Fruit fly (Drosophila melanogaster) whole organism, embryonic: ENCODE data around the gene Frmd5.

ENCODE experiments used
- Ada2b ChIP-seq: fragments of 200-800 bp; sonication (Bioruptor generic); IDR thresholded peaks from 2 replicates; pipeline ENCODE4 v1.3.6; 2022; ENCODE audit warnings: missing biosample characterization, missing genetic modification characterization
- CG10565 ChIP-seq: fragments of 200-800 bp; sonication (Bioruptor generic); optimal IDR thresholded peaks from 3 replicates; lab custom pipeline; 2016; ENCODE audit warnings: missing biosample characterization, mild to moderate bottlenecking, missing genetic modification characterization
- CG10959 ChIP-seq: fragments of 200-800 bp; sonication (Bioruptor generic); IDR thresholded peaks from 2 replicates; pipeline ENCODE4 v1.3.6; 2022; ENCODE audit warnings: missing biosample characterization, missing genetic modification characterization
- CG11456 ChIP-seq: fragments of 200-800 bp; sonication (Bioruptor generic); IDR thresholded peaks from 3 replicates; pipeline ENCODE4 v1.3.6; 2022; ENCODE audit warnings: missing biosample characterization, missing genetic modification characterization
- CG12219 ChIP-seq: fragments of 200-800 bp; sonication (Bioruptor generic); optimal IDR thresholded peaks from 3 replicates; lab custom pipeline; 2018; ENCODE audit warnings: missing biosample characterization, mild to moderate bottlenecking, missing genetic modification characterization
- CG1233 ChIP-seq: fragments of 200-800 bp; sonication (Bioruptor generic); optimal IDR thresholded peaks from 4 replicates; lab custom pipeline; 2018; ENCODE audit warnings: missing biosample characterization, mild to moderate bottlenecking, missing genetic modification characterization
- CG2889 ChIP-seq: fragments of 200-800 bp; sonication (Bioruptor generic); IDR thresholded peaks from 3 replicates; pipeline ENCODE4 v1.3.6; 2022; ENCODE audit warnings: missing biosample characterization, missing genetic modification characterization
- CG31441 ChIP-seq: fragments of 200-800 bp; sonication (Bioruptor generic); IDR thresholded peaks from 2 replicates; pipeline ENCODE4 v1.3.6; 2022; ENCODE audit warnings: missing biosample characterization, missing genetic modification characterization
- CG34422 ChIP-seq: fragments of 200-800 bp; sonication (Bioruptor generic); IDR thresholded peaks from 3 replicates; pipeline ENCODE4 v1.3.6; 2022; ENCODE audit warnings: missing biosample characterization, missing genetic modification characterization
- CG4282 ChIP-seq: fragments of 200-800 bp; sonication (Bioruptor generic); optimal IDR thresholded peaks from 2 replicates; lab custom pipeline; 2016; ENCODE audit warnings: missing biosample characterization, missing genetic modification characterization
- CG4328 ChIP-seq: fragments of 200-800 bp; sonication (Bioruptor generic); optimal IDR thresholded peaks from 3 replicates; lab custom pipeline; 2017; ENCODE audit warnings: missing biosample characterization, missing genetic modification reagents, missing genetic modification characterization
- CG4424 ChIP-seq: fragments of 200-800 bp; sonication (Bioruptor generic); optimal IDR thresholded peaks from 3 replicates; lab custom pipeline; 2016; ENCODE audit warnings: missing biosample characterization, missing genetic modification characterization
- CG6689 ChIP-seq: fragments of 200-800 bp; sonication (Bioruptor generic); IDR thresholded peaks from 2 replicates; pipeline ENCODE4 v1.3.6; 2022; ENCODE audit warnings: missing biosample characterization, missing genetic modification characterization
- CG7271 ChIP-seq: fragments of 200-800 bp; sonication (Bioruptor generic); optimal IDR thresholded peaks from 2 replicates; lab custom pipeline; 2018; ENCODE audit warnings: missing biosample characterization, mild to moderate bottlenecking, missing genetic modification characterization, moderate library complexity
- CG9727 ChIP-seq: fragments of 200-800 bp; sonication (Bioruptor generic); optimal IDR thresholded peaks from 3 replicates; lab custom pipeline; 2017; ENCODE audit warnings: missing biosample characterization, mild to moderate bottlenecking, missing genetic modification characterization
- CG9876 ChIP-seq: fragments of 200-800 bp; sonication (Bioruptor generic); optimal IDR thresholded peaks from 2 replicates; lab custom pipeline; 2016; ENCODE audit warnings: missing biosample characterization, missing genetic modification characterization
- CTCF ChIP-seq: fragments of 200-800 bp; sonication (Bioruptor generic); optimal IDR thresholded peaks from 2 replicates; lab custom pipeline; 2017; ENCODE audit warnings: missing biosample characterization, mild to moderate bottlenecking, missing genetic modification characterization, moderate library complexity
- Chrac-16 ChIP-seq: fragments of 200-800 bp; sonication (Bioruptor generic); optimal IDR thresholded peaks from 3 replicates; lab custom pipeline; 2016; ENCODE audit warnings: missing biosample characterization, missing genetic modification characterization
- D19B ChIP-seq: fragments of 200-800 bp; sonication (Bioruptor generic); optimal IDR thresholded peaks from 2 replicates; lab custom pipeline; 2017; ENCODE audit warnings: missing biosample characterization, mild to moderate bottlenecking, missing genetic modification characterization
- Deaf1 ChIP-seq: fragments of 200-800 bp; optimal IDR thresholded peaks from 3 replicates; lab custom pipeline; 2019; ENCODE audit warnings: missing biosample characterization, mild to moderate bottlenecking, missing genetic modification characterization, moderate library complexity
- Dll ChIP-seq: fragments of 200-800 bp; sonication (Bioruptor generic); IDR thresholded peaks from 4 replicates; pipeline ENCODE4 v1.3.6; 2022; ENCODE audit warnings: missing biosample characterization, missing genetic modification characterization; ENCODE audit not compliant: partially characterized antibody
- Dp ChIP-seq: fragments of 200-800 bp; sonication (Bioruptor generic); optimal IDR thresholded peaks from 2 replicates; lab custom pipeline; 2018; ENCODE audit warnings: missing biosample characterization, mild to moderate bottlenecking, missing genetic modification characterization, moderate library complexity
- Hr51 ChIP-seq, 2 experiments: fragments of 200-800 bp; sonication (Bioruptor generic); optimal IDR thresholded peaks; 2 replicates in 1 of 2; 3 replicates in 1 of 2; lab custom pipeline; 2016 to 2018; ENCODE audit warnings: missing biosample characterization in 2 of 2, missing genetic modification characterization in 2 of 2, mild to moderate bottlenecking in 1 of 2, moderate library complexity in 1 of 2
- MESR4 ChIP-seq: fragments of 200-800 bp; sonication (Bioruptor generic); optimal IDR thresholded peaks from 2 replicates; lab custom pipeline; 2018; ENCODE audit warnings: missing biosample characterization, mild to moderate bottlenecking, missing genetic modification characterization, moderate library complexity
- Max ChIP-seq: fragments of 200-800 bp; sonication (Bioruptor generic); optimal IDR thresholded peaks from 2 replicates; lab custom pipeline; 2016; ENCODE audit warnings: missing biosample characterization, mild to moderate bottlenecking, missing genetic modification characterization
- Nf-YA ChIP-seq: fragments of 200-800 bp; sonication (Bioruptor generic); IDR thresholded peaks from 2 replicates; pipeline ENCODE4 v1.3.6; 2022; ENCODE audit warnings: missing biosample characterization, missing genetic modification characterization
- Side ChIP-seq: fragments of 200-800 bp; sonication (Bioruptor generic); optimal IDR thresholded peaks from 2 replicates; lab custom pipeline; 2016; ENCODE audit warnings: missing biosample characterization, missing genetic modification characterization
- Sin3A ChIP-seq: fragments of >200 bp; optimal IDR thresholded peaks from 2 replicates; lab custom pipeline; 2018
- Tbp ChIP-seq: fragments of >200 bp; optimal IDR thresholded peaks from 2 replicates; lab custom pipeline; 2018; ENCODE audit warnings: missing biosample characterization, missing genetic modification characterization
- amos ChIP-seq: fragments of 200-800 bp; sonication (Bioruptor generic); IDR thresholded peaks from 2 replicates; pipeline ENCODE4 v1.3.6; 2022; ENCODE audit warnings: missing biosample characterization, missing genetic modification characterization; ENCODE audit not compliant: partially characterized antibody
- ara ChIP-seq: fragments of 200-800 bp; sonication (Bioruptor generic); IDR thresholded peaks from 2 replicates; pipeline ENCODE4 v1.3.6; 2022; ENCODE audit warnings: missing biosample characterization, missing genetic modification characterization
- bab2 ChIP-seq: fragments of 200-800 bp; sonication (Bioruptor generic); optimal IDR thresholded peaks from 2 replicates; lab custom pipeline; 2016; ENCODE audit warnings: missing biosample characterization, missing genetic modification characterization
- br ChIP-seq: fragments of >200 bp; optimal IDR thresholded peaks from 2 replicates; lab custom pipeline; 2017
- disco-r ChIP-seq: fragments of 200-800 bp; sonication (Bioruptor generic); optimal IDR thresholded peaks from 2 replicates; lab custom pipeline; 2016; ENCODE audit warnings: missing biosample characterization, missing genetic modification characterization
- dpn ChIP-seq, 2 experiments: fragments of 200-800 bp; sonication (Bioruptor generic); optimal IDR thresholded peaks; 3 replicates each; lab custom pipeline; 2016; ENCODE audit warnings: missing biosample characterization in 2 of 2, missing genetic modification characterization in 2 of 2
- eve ChIP-seq, 2 experiments: fragments of >200 bp; optimal IDR thresholded peaks; 2 replicates each; lab custom pipeline; 2017; ENCODE audit warnings: missing biosample characterization in 2 of 2, missing genetic modification characterization in 2 of 2
- fd96Cb ChIP-seq: fragments of 200-800 bp; sonication (Bioruptor generic); optimal IDR thresholded peaks from 2 replicates; lab custom pipeline; 2018; ENCODE audit warnings: missing biosample characterization, mild to moderate bottlenecking, missing genetic modification characterization, moderate library complexity
- gt ChIP-seq: fragments of 200-800 bp; sonication (Bioruptor generic); IDR thresholded peaks from 2 replicates; pipeline ENCODE4 v1.3.6; 2022; ENCODE audit warnings: missing biosample characterization, missing genetic modification characterization
- hbn ChIP-seq: fragments of 200-800 bp; sonication (Bioruptor generic); IDR thresholded peaks from 2 replicates; pipeline ENCODE4 v1.3.6; 2022; ENCODE audit warnings: missing biosample characterization, missing genetic modification characterization; ENCODE audit not compliant: partially characterized antibody
- ind ChIP-seq: fragments of 200-800 bp; sonication (Bioruptor generic); optimal IDR thresholded peaks from 3 replicates; lab custom pipeline; 2016; ENCODE audit warnings: missing biosample characterization, missing genetic modification characterization
- jumu ChIP-seq: fragments of 200-800 bp; sonication (Bioruptor generic); optimal IDR thresholded peaks from 3 replicates; lab custom pipeline; 2016; ENCODE audit warnings: missing biosample characterization, missing genetic modification characterization
- luna ChIP-seq: fragments of 200-800 bp; sonication (Bioruptor generic); optimal IDR thresholded peaks from 2 replicates; lab custom pipeline; 2016; ENCODE audit warnings: missing biosample characterization, missing genetic modification characterization
- nerfin-2 ChIP-seq: fragments of 200-800 bp; sonication (Bioruptor generic); IDR thresholded peaks from 2 replicates; pipeline ENCODE4 v1.3.6; 2022; ENCODE audit warnings: missing biosample characterization, missing genetic modification characterization; ENCODE audit not compliant: partially characterized antibody
- phol ChIP-seq: fragments of 200-800 bp; sonication (Bioruptor generic); optimal IDR thresholded peaks from 3 replicates; lab custom pipeline; 2018; ENCODE audit warnings: missing biosample characterization, mild to moderate bottlenecking, missing genetic modification characterization, moderate library complexity
- pum ChIP-seq: fragments of 200-800 bp; sonication (Bioruptor generic); optimal IDR thresholded peaks from 2 replicates; lab custom pipeline; 2016; ENCODE audit warnings: missing biosample characterization, missing genetic modification characterization
- ro ChIP-seq: fragments of 200-800 bp; sonication (Bioruptor generic); IDR thresholded peaks from 2 replicates; pipeline ENCODE4 v1.3.6; 2022; ENCODE audit warnings: missing biosample characterization, missing genetic modification characterization
- shn ChIP-seq: fragments of 200-800 bp; sonication (Bioruptor generic); optimal IDR thresholded peaks from 3 replicates; lab custom pipeline; 2016; ENCODE audit warnings: missing biosample characterization, missing genetic modification characterization
- sima ChIP-seq: fragments of 200-800 bp; sonication (Bioruptor generic); optimal IDR thresholded peaks from 2 replicates; lab custom pipeline; 2016; ENCODE audit warnings: missing biosample characterization, missing genetic modification characterization
- tna ChIP-seq: fragments of 200-800 bp; sonication (Bioruptor generic); IDR thresholded peaks from 2 replicates; pipeline ENCODE4 v1.3.6; 2022; ENCODE audit warnings: missing biosample characterization, missing genetic modification characterization; ENCODE audit not compliant: partially characterized antibody
- vnd ChIP-seq: fragments of 200-800 bp; sonication (Bioruptor generic); IDR thresholded peaks from 3 replicates; pipeline ENCODE4 v1.3.6; 2022; ENCODE audit warnings: missing biosample characterization, missing genetic modification characterization; ENCODE audit not compliant: partially characterized antibody
- wdn ChIP-seq: fragments of 200-800 bp; sonication (Bioruptor generic); IDR thresholded peaks from 2 replicates; pipeline ENCODE4 v1.3.6; 2022; ENCODE audit warnings: missing biosample characterization, missing genetic modification characterization
- wor ChIP-seq: fragments of 200-800 bp; sonication (Bioruptor generic); IDR thresholded peaks from 2 replicates; pipeline ENCODE4 v1.3.6; 2022; ENCODE audit warnings: missing biosample characterization, missing genetic modification characterization

Frmd5 gene

DNA sequence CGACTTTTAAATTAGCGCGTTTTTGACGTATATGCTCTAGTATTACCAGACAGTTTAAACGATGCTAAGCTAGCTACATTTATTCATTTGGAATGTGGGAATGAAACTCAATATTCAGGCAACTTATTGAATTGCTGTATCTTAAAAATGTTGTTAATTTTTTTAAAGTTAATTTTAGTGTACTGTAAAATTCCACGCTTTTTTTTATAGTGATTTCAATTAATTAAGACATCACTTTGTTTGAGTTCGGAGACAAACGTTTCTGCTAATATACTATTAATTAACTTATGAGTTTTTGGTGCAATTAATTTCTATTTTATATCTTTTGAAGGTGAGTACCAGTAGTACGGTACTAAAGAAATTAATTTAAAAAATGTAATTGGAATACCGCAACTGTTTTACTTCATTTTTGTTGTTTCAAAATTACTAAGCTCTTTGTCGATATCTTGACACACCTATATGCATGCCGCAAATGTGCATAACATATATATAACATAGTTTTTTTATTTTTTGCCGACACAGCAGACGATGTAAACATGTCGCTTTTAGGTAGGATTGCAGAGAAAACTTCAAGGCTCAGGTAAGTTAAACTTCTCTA, 42.1 kb downstream of the Frmd5 start, which contains the start of the genes Cdk1 and mRpS7 (continued):
- TF ChIP-seq CG4424 (GFP tag; lab: Kevin White, UChicago) (peak; percentile 70), phol (peak; percentile 89), tna (no peak), CG11456 (GFP tag; lab: Robert Waterston, UW) (peak; percentile 52; the same call in 1 of the 3 replicates), CG6689 (peak; percentile 78; the same call in 1 of the 2 replicates), Sin3A (lab: Kevin White, UChicago) (no peak), pum (peak; percentile 56), hbn (no peak), Dp (GFP tag; lab: Kevin White, UChicago) (peak; percentile 74), fd96Cb (peak; percentile 77), CG10565 (GFP tag; lab: Kevin White, UChicago) (peak; percentile 52), Chrac-16 (peak; percentile 76), D19B (GFP tag; lab: Kevin White, UChicago) (peak; percentile 59), Side (peak; percentile 18), gt (GFP tag; lab: Robert Waterston, UW) (no peak), wor (GFP tag; lab: Robert Waterston, UW) (peak; percentile 56; the same call in 1 of the 2 replicates), CG1233 (GFP tag; lab: Kevin White, UChicago) (peak; percentile 66), Ada2b (GFP tag; lab: Robert Waterston, UW) (peak; percentile 50; the same call in 1 of the 2 replicates), CG4328 (no peak), Tbp (GFP tag; lab: Kevin White, UChicago) (no peak), Deaf1 (tag; lab: Kevin White, UChicago) (peak; percentile 39), CG10959 (GFP tag; lab: Robert Waterston, UW) (no peak), shn (GFP tag; lab: Kevin White, UChicago) (peak; percentile 31), wdn (GFP tag; lab: Robert Waterston, UW) (no peak), bab2 (GFP tag; lab: Kevin White, UChicago) (peak; percentile 59), CG34422 (GFP tag; lab: Robert Waterston, UW) (peak; percentile 34; the same call in 2 of the 3 replicates), CTCF (GFP tag; lab: Kevin White, UChicago) (no peak), ro (GFP tag; lab: Robert Waterston, UW) (no peak), vnd (GFP tag; lab: Robert Waterston, UW) (no peak), CG7271 (tag; lab: Kevin White, UChicago) (peak; percentile 37), ara (no peak), MESR4 (GFP tag; lab: Kevin White, UChicago) (peak; percentile 62), dpn (GFP tag; optimal IDR thresholded peaks at IDR 0.05; lab: Kevin White, UChicago) (peak; percentile 29 to 62), jumu (GFP tag; lab: Kevin White, UChicago) (peak; percentile 33), br (lab: Kevin White, UChicago) (no peak), disco-r (GFP tag; lab: Kevin White, UChicago) (peak; percentile 18), eve (GFP tag; optimal IDR thresholded peaks at IDR 0.05; lab: Kevin White, UChicago) (peak in 1 of 2 experiments; percentile 41), CG12219 (GFP tag; lab: Kevin White, UChicago) (peak; percentile 33), CG4282 (GFP tag; lab: Kevin White, UChicago) (no peak), amos (GFP tag; lab: Robert Waterston, UW) (no peak), CG2889 (peak; percentile 13; the same call in 1 of the 3 replicates), Hr51 (GFP tag; optimal IDR thresholded peaks at IDR 0.05; lab: Kevin White, UChicago) (peak; percentile 4 to 81), CG9876 (no peak), sima (GFP tag; lab: Kevin White, UChicago) (no peak), nerfin-2 (no peak), ind (GFP tag; lab: Kevin White, UChicago) (peak; percentile 77), CG31441 (GFP tag; lab: Robert Waterston, UW) (peak; percentile 85), luna (no peak), CG9727 (GFP tag; lab: Kevin White, UChicago) (peak; percentile 77), Dll (no peak), Max (GFP tag; lab: Kevin White, UChicago) (peak; percentile 79), Nf-YA (GFP tag; lab: Robert Waterston, UW) (no peak)
